Fruit fly (Drosophila melanogaster) whole organism, embryonic: Measurements from ENCODE around the gene TyrRS.

Experiments
- CG12104 ChIP-seq: fragments of 200-800 bp; sonication (Bioruptor generic); optimal IDR thresholded peaks from 3 replicates; lab custom pipeline; 2016; ENCODE audit warnings: missing biosample characterization, missing genetic modification characterization
- CG12155 ChIP-seq: fragments of 200-800 bp; sonication (Bioruptor generic); optimal IDR thresholded peaks from 3 replicates; lab custom pipeline; 2016; ENCODE audit warnings: missing biosample characterization, missing genetic modification characterization
- CG12391 ChIP-seq: fragments of 200-800 bp; sonication (Bioruptor generic); optimal IDR thresholded peaks from 3 replicates; lab custom pipeline; 2018; ENCODE audit warnings: missing biosample characterization, mild to moderate bottlenecking, missing genetic modification characterization, moderate library complexity
- CG14014 ChIP-seq: fragments of 200-800 bp; sonication (Bioruptor generic); IDR thresholded peaks from 2 replicates; pipeline ENCODE4 v1.3.6; 2022; ENCODE audit warnings: missing biosample characterization, missing genetic modification characterization
- CG1792 ChIP-seq: fragments of 200-800 bp; sonication (Bioruptor generic); optimal IDR thresholded peaks from 2 replicates; lab custom pipeline; 2016; ENCODE audit warnings: missing biosample characterization, missing genetic modification characterization
- CG2116 ChIP-seq: fragments of 200-800 bp; sonication (Bioruptor generic); optimal IDR thresholded peaks from 3 replicates; lab custom pipeline; 2018; ENCODE audit warnings: missing biosample characterization, mild to moderate bottlenecking, missing genetic modification characterization
- CG30020 ChIP-seq: fragments of 200-800 bp; optimal IDR thresholded peaks from 2 replicates; lab custom pipeline; 2019; ENCODE audit warnings: missing biosample characterization, mild to moderate bottlenecking, missing genetic modification characterization, moderate library complexity
- CG30431 ChIP-seq: fragments of 200-800 bp; sonication (Bioruptor generic); optimal IDR thresholded peaks from 2 replicates; lab custom pipeline; 2017; ENCODE audit warnings: missing biosample characterization, missing genetic modification characterization
- CG32772 ChIP-seq: fragments of 200-800 bp; sonication (Bioruptor generic); IDR thresholded peaks from 2 replicates; pipeline ENCODE4 v1.3.6; 2022; ENCODE audit warnings: missing biosample characterization, missing genetic modification characterization
- CG7987 ChIP-seq: fragments of 200-800 bp; sonication (Bioruptor generic); optimal IDR thresholded peaks from 2 replicates; lab custom pipeline; 2018; ENCODE audit warnings: missing biosample characterization, mild to moderate bottlenecking, missing genetic modification characterization, moderate library complexity
- CG8765 ChIP-seq: fragments of 200-800 bp; sonication (Bioruptor generic); IDR thresholded peaks from 2 replicates; pipeline ENCODE4 v1.3.6; 2022; ENCODE audit warnings: missing biosample characterization, missing genetic modification characterization
- CG9876 ChIP-seq: fragments of 200-800 bp; sonication (Bioruptor generic); optimal IDR thresholded peaks from 2 replicates; lab custom pipeline; 2016; ENCODE audit warnings: missing biosample characterization, missing genetic modification characterization
- CG9932 ChIP-seq: fragments of 200-800 bp; sonication (Bioruptor generic); IDR thresholded peaks from 2 replicates; pipeline ENCODE4 v1.3.6; 2022; ENCODE audit warnings: missing biosample characterization, missing genetic modification characterization
- Chrac-16 ChIP-seq: fragments of 200-800 bp; sonication (Bioruptor generic); optimal IDR thresholded peaks from 3 replicates; lab custom pipeline; 2016; ENCODE audit warnings: missing biosample characterization, missing genetic modification characterization
- CoRest ChIP-seq: fragments of 200-800 bp; sonication (Bioruptor generic); optimal IDR thresholded peaks from 3 replicates; lab custom pipeline; 2018; ENCODE audit warnings: missing biosample characterization, mild to moderate bottlenecking, missing genetic modification characterization, moderate library complexity
- Fer3 ChIP-seq: fragments of 200-800 bp; sonication (Bioruptor generic); optimal IDR thresholded peaks from 2 replicates; lab custom pipeline; 2018; ENCODE audit warnings: missing biosample characterization, mild to moderate bottlenecking, missing genetic modification characterization, moderate library complexity
- Hr3 ChIP-seq: fragments of 200-800 bp; sonication (Bioruptor generic); optimal IDR thresholded peaks from 3 replicates; lab custom pipeline; 2016; ENCODE audit warnings: missing biosample characterization, missing genetic modification characterization
- Hr51 ChIP-seq, 2 experiments: fragments of 200-800 bp; sonication (Bioruptor generic); optimal IDR thresholded peaks; 2 replicates in 1 of 2; 3 replicates in 1 of 2; lab custom pipeline; 2016 to 2018; ENCODE audit warnings: missing biosample characterization in 2 of 2, missing genetic modification characterization in 2 of 2, mild to moderate bottlenecking in 1 of 2, moderate library complexity in 1 of 2
- NfI ChIP-seq: fragments of 200-800 bp; sonication (Bioruptor generic); optimal IDR thresholded peaks from 3 replicates; lab custom pipeline; 2018; ENCODE audit warnings: missing biosample characterization, mild to moderate bottlenecking, missing genetic modification characterization, moderate library complexity
- Oli ChIP-seq: fragments of 200-800 bp; sonication (Bioruptor generic); optimal IDR thresholded peaks from 2 replicates; lab custom pipeline; 2018; ENCODE audit warnings: missing biosample characterization, mild to moderate bottlenecking, missing genetic modification characterization, moderate library complexity
- PHDP ChIP-seq: fragments of 200-800 bp; sonication (Bioruptor generic); optimal IDR thresholded peaks from 3 replicates; lab custom pipeline; 2018; ENCODE audit warnings: missing biosample characterization, mild to moderate bottlenecking, missing genetic modification characterization, moderate library complexity
- Sox100B ChIP-seq: fragments of 200-800 bp; sonication (Bioruptor generic); optimal IDR thresholded peaks from 3 replicates; lab custom pipeline; 2018; ENCODE audit warnings: missing biosample characterization, mild to moderate bottlenecking, missing genetic modification characterization
- Spps ChIP-seq: fragments of 200-800 bp; sonication (Bioruptor generic); optimal IDR thresholded peaks from 2 replicates; lab custom pipeline; 2018; ENCODE audit warnings: missing biosample characterization, mild to moderate bottlenecking, missing genetic modification characterization
- Ssrp ChIP-seq: fragments of 200-800 bp; sonication (Bioruptor generic); optimal IDR thresholded peaks from 2 replicates; lab custom pipeline; 2018; ENCODE audit warnings: missing biosample characterization, mild to moderate bottlenecking, missing genetic modification characterization, moderate library complexity
- Trl ChIP-seq, 3 experiments: fragments of >200 bp in 2 of 3; fragments of 200-800 bp in 1 of 3; sonication (Bioruptor generic) in 1 of 3; optimal IDR thresholded peaks; 2 replicates in 1 of 3; 3 replicates in 2 of 3; lab custom pipeline; 2016 to 2017; ENCODE audit warnings: missing biosample characterization in 1 of 3, missing genetic modification characterization in 1 of 3
- aop ChIP-seq: fragments of 200-800 bp; sonication (Bioruptor generic); IDR thresholded peaks from 2 replicates; pipeline ENCODE4 v1.3.6; 2022; ENCODE audit warnings: missing biosample characterization, missing genetic modification characterization
- esg ChIP-seq: fragments of 200-800 bp; sonication (Bioruptor generic); conservative IDR thresholded peaks from 2 replicates; pipeline ENCODE4 v1.3.6; 2022; ENCODE audit warnings: missing biosample characterization, missing genetic modification characterization
- ind ChIP-seq: fragments of 200-800 bp; sonication (Bioruptor generic); optimal IDR thresholded peaks from 3 replicates; lab custom pipeline; 2016; ENCODE audit warnings: missing biosample characterization, missing genetic modification characterization
- klu ChIP-seq: fragments of 200-800 bp; sonication (Bioruptor generic); IDR thresholded peaks from 2 replicates; pipeline ENCODE4 v1.3.6; 2022; ENCODE audit warnings: missing biosample characterization, missing genetic modification characterization
- luna ChIP-seq: fragments of 200-800 bp; sonication (Bioruptor generic); optimal IDR thresholded peaks from 2 replicates; lab custom pipeline; 2016; ENCODE audit warnings: missing biosample characterization, missing genetic modification characterization
- mam ChIP-seq: fragments of 200-800 bp; sonication (Bioruptor generic); optimal IDR thresholded peaks from 3 replicates; lab custom pipeline; 2016; ENCODE audit warnings: missing biosample characterization, missing genetic modification characterization
- phol ChIP-seq: fragments of 200-800 bp; sonication (Bioruptor generic); optimal IDR thresholded peaks from 3 replicates; lab custom pipeline; 2018; ENCODE audit warnings: missing biosample characterization, mild to moderate bottlenecking, missing genetic modification characterization, moderate library complexity
- row ChIP-seq: fragments of 200-800 bp; sonication (Bioruptor generic); IDR thresholded peaks from 3 replicates; pipeline ENCODE4 v1.3.6; 2022; ENCODE audit warnings: missing biosample characterization, missing genetic modification characterization
- sc ChIP-seq, 3 experiments: fragments of >200 bp in 2 of 3; fragments of 200-800 bp in 1 of 3; sonication (Bioruptor generic) in 1 of 3; optimal IDR thresholded peaks; 2 replicates in 2 of 3; 3 replicates in 1 of 3; lab custom pipeline; 2017; ENCODE audit warnings: mild to moderate bottlenecking in 1 of 3, missing biosample characterization in 1 of 3, missing genetic modification characterization in 1 of 3, missing genetic modification reagents in 1 of 3
- sd ChIP-seq: fragments of 200-800 bp; sonication (Bioruptor generic); optimal IDR thresholded peaks from 3 replicates; lab custom pipeline; 2018; ENCODE audit warnings: missing biosample characterization, mild to moderate bottlenecking, missing genetic modification characterization, moderate library complexity
- sisA ChIP-seq: fragments of 200-800 bp; sonication (Bioruptor generic); IDR thresholded peaks from 2 replicates; pipeline ENCODE4 v1.3.6; 2022; ENCODE audit warnings: missing biosample characterization, missing genetic modification characterization
- slbo ChIP-seq: fragments of 200-800 bp; sonication (Bioruptor generic); IDR thresholded peaks from 2 replicates; pipeline ENCODE4 v1.3.6; 2022; ENCODE audit warnings: missing biosample characterization, missing genetic modification characterization
- sob ChIP-seq: fragments of 200-800 bp; sonication (Bioruptor generic); IDR thresholded peaks from 2 replicates; pipeline ENCODE4 v1.3.6; 2022; ENCODE audit warnings: missing biosample characterization, missing genetic modification characterization
- tap ChIP-seq: fragments of 200-800 bp; optimal IDR thresholded peaks from 3 replicates; lab custom pipeline; 2019; ENCODE audit warnings: missing biosample characterization, mild to moderate bottlenecking, missing genetic modification characterization, moderate library complexity
- vvl ChIP-seq: fragments of 200-800 bp; sonication (Bioruptor generic); IDR thresholded peaks from 2 replicates; pipeline ENCODE4 v1.3.6; 2022; ENCODE audit warnings: missing biosample characterization, missing genetic modification characterization
- wor ChIP-seq: fragments of 200-800 bp; sonication (Bioruptor generic); IDR thresholded peaks from 2 replicates; pipeline ENCODE4 v1.3.6; 2022; ENCODE audit warnings: missing biosample characterization, missing genetic modification characterization

TyrRS gene

dm6 chr3L:16385880-16386584 lies 33.1 kb downstream of the TyrRS start, which contains the start of the genes Agpat3 and RAF2 (continued):
- TF ChIP-seq Hr3 (GFP tag; lab: Kevin White, UChicago) (peak; percentile 67), klu (GFP tag; lab: Robert Waterston, UW) (peak; percentile 30; the same call in 1 of the 2 replicates), phol (tag; lab: Kevin White, UChicago) (peak; percentile 60), CG9932 (GFP tag; lab: Robert Waterston, UW) (peak; percentile 64), Chrac-16 (GFP tag; lab: Kevin White, UChicago) (peak; percentile 66), ind (GFP tag; lab: Kevin White, UChicago) (peak; percentile 54), aop (no peak), sob (peak; percentile 54; the same call in 1 of the 2 replicates), sisA (GFP tag; lab: Robert Waterston, UW) (peak; percentile 51; the same call in 1 of the 2 replicates), Fer3 (peak; percentile 30), CoRest (peak; percentile 75), row (peak; percentile 80), CG2116 (GFP tag; lab: Kevin White, UChicago) (peak; percentile 45), CG12391 (tag; lab: Kevin White, UChicago) (peak; percentile 73), CG12104 (GFP tag; lab: Kevin White, UChicago) (peak; percentile 57), CG12155 (GFP tag; lab: Kevin White, UChicago) (peak; percentile 10), sc (optimal IDR thresholded peaks at IDR 0.05; lab: Kevin White, UChicago) (no peak), sc (GFP tag; optimal IDR thresholded peaks at IDR 0.05; lab: Kevin White, UChicago) (no peak), CG9876 (GFP tag; lab: Kevin White, UChicago) (no peak), Oli (peak; percentile 33), mam (GFP tag; lab: Kevin White, UChicago) (peak; percentile 42), esg (GFP tag; lab: Robert Waterston, UW) (peak; percentile 57), PHDP (tag; lab: Kevin White, UChicago) (peak; percentile 40), Sox100B (GFP tag; lab: Kevin White, UChicago) (peak; percentile 32), tap (tag; lab: Kevin White, UChicago) (peak; percentile 22), sd (peak; percentile 27), NfI (peak; percentile 43), CG8765 (GFP tag; lab: Robert Waterston, UW) (0 out of 2 replicates have a peak, but pooled peaks have one; percentile 25), Hr51 (GFP tag; optimal IDR thresholded peaks at IDR 0.05; lab: Kevin White, UChicago) (peak; percentile 5 to 49), slbo (GFP tag; lab: Robert Waterston, UW) (peak; percentile 77), luna (GFP tag; lab: Kevin White, UChicago) (no peak), Trl (optimal IDR thresholded peaks at IDR 0.05; lab: Kevin White, UChicago) (no peak), Trl (GFP tag; optimal IDR thresholded peaks at IDR 0.05; lab: Kevin White, UChicago) (peak; percentile 20), CG30020 (tag; lab: Kevin White, UChicago) (peak; percentile 60), Ssrp (peak; percentile 50), CG30431 (GFP tag; lab: Kevin White, UChicago) (no peak), Spps (no peak), CG32772 (GFP tag; lab: Robert Waterston, UW) (peak; percentile 65), CG7987 (no peak), CG1792 (no peak), vvl (GFP tag; lab: Robert Waterston, UW) (peak; percentile 61), wor (GFP tag; lab: Robert Waterston, UW) (0 out of 2 replicates have a peak, but pooled peaks have one; percentile 21), CG14014 (GFP tag; lab: Robert Waterston, UW) (0 out of 2 replicates have a peak, but pooled peaks have one; percentile 49)
